Fruit fly (Drosophila melanogaster) whole organism, wandering third instar larva: ENCODE measurements around the gene CG42853.

Source experiments
- Abd-B ChIP-seq: fragments of >200 bp; optimal IDR thresholded peaks from 2 replicates; lab custom pipeline; 2017; ENCODE audit warnings: missing biosample characterization, missing genetic modification characterization
- CG32264 ChIP-seq: fragments of 200-800 bp; sonication (Bioruptor generic); optimal IDR thresholded peaks from 2 replicates; lab custom pipeline; 2016; ENCODE audit warnings: missing biosample characterization, missing genetic modification characterization
- CrebA ChIP-seq: fragments of 200-800 bp; sonication (Bioruptor generic); optimal IDR thresholded peaks from 2 replicates; lab custom pipeline; 2016; ENCODE audit warnings: missing biosample characterization, mild to moderate bottlenecking, missing genetic modification characterization, borderline replicate concordance
- Dfd ChIP-seq: fragments of >200 bp; optimal IDR thresholded peaks from 2 replicates; lab custom pipeline; 2017; ENCODE audit warnings: missing biosample characterization, missing genetic modification characterization
- Dif ChIP-seq: fragments of 200-275, 200-300 bp; sonication (Bioruptor generic); optimal IDR thresholded peaks from 2 replicates; lab custom pipeline; 2018; ENCODE audit warnings: missing biosample characterization, missing genetic modification characterization; ENCODE audit not compliant: partially characterized antibody
- HLH106 ChIP-seq: fragments of 200-800 bp; optimal IDR thresholded peaks from 3 replicates; lab custom pipeline; 2019; ENCODE audit warnings: missing biosample characterization, mild to moderate bottlenecking, missing genetic modification characterization, moderate library complexity
- Hnf4 ChIP-seq: fragments of 200-800 bp; sonication (Bioruptor generic); optimal IDR thresholded peaks from 2 replicates; lab custom pipeline; 2016; ENCODE audit warnings: missing biosample characterization, mild to moderate bottlenecking, missing genetic modification characterization
- Jra ChIP-seq: sonication (Bioruptor generic); optimal IDR thresholded peaks from 2 replicates; lab custom pipeline; 2016; ENCODE audit warnings: missing biosample characterization, missing genetic modification characterization
- Myc ChIP-seq: fragments of >200 bp; optimal IDR thresholded peaks from 2 replicates; lab custom pipeline; 2017
- OdsH ChIP-seq: fragments of 200-800 bp; sonication (Bioruptor generic); optimal IDR thresholded peaks from 2 replicates; lab custom pipeline; 2016; ENCODE audit warnings: missing biosample characterization, mild to moderate bottlenecking, missing genetic modification characterization
- Sp1 ChIP-seq: fragments of 200-800 bp; sonication (Bioruptor generic); optimal IDR thresholded peaks from 3 replicates; lab custom pipeline; 2019; ENCODE audit warnings: missing biosample characterization, mild to moderate bottlenecking, missing genetic modification characterization, moderate library complexity
- Vsx2 ChIP-seq: fragments of 200-300, 225-300 bp; sonication (Bioruptor generic); optimal IDR thresholded peaks from 2 replicates; lab custom pipeline; 2018; ENCODE audit warnings: missing biosample characterization, missing genetic modification characterization; ENCODE audit not compliant: partially characterized antibody
- br ChIP-seq: fragments of 200-800 bp; sonication (Bioruptor generic); optimal IDR thresholded peaks from 2 replicates; lab custom pipeline; 2016; ENCODE audit warnings: missing biosample characterization, missing genetic modification characterization
- brk ChIP-seq: fragments of 200-800 bp; sonication (Bioruptor generic); optimal IDR thresholded peaks from 2 replicates; lab custom pipeline; 2016; ENCODE audit warnings: missing biosample characterization, mild to moderate bottlenecking, missing genetic modification characterization
- dl ChIP-seq, 2 experiments: fragments of 175-275, 200-275 bp in 1 of 2; fragments of 200-275 bp in 1 of 2; sonication (Bioruptor generic); optimal IDR thresholded peaks; lab custom pipeline; 2018; ENCODE audit warnings: mild to moderate bottlenecking in 2 of 2, missing biosample characterization in 2 of 2, missing genetic modification characterization in 2 of 2, moderate library complexity in 2 of 2; ENCODE audit not compliant: partially characterized antibody in 2 of 2, insufficient read depth in 1 of 2
- dmrt93B ChIP-seq: fragments of 200-800 bp; sonication (Bioruptor generic); optimal IDR thresholded peaks from 2 replicates; lab custom pipeline; 2018; ENCODE audit warnings: missing biosample characterization, mild to moderate bottlenecking, missing genetic modification characterization
- ey ChIP-seq: fragments of 200-800 bp; sonication (Bioruptor generic); optimal IDR thresholded peaks from 2 replicates; lab custom pipeline; 2016; ENCODE audit warnings: missing biosample characterization, missing genetic modification characterization
- foxo ChIP-seq, 2 experiments: fragments of 200-800 bp; sonication (Bioruptor generic); optimal IDR thresholded peaks; 2 replicates in 1 of 2; 3 replicates in 1 of 2; lab custom pipeline; 2016 to 2017; ENCODE audit warnings: missing biosample characterization in 2 of 2, missing genetic modification characterization in 2 of 2
- fru ChIP-seq: fragments of 200-800 bp; sonication (Bioruptor generic); optimal IDR thresholded peaks from 3 replicates; lab custom pipeline; 2016; ENCODE audit warnings: missing biosample characterization, mild to moderate bottlenecking, missing genetic modification characterization
- h ChIP-seq: fragments of 200-800 bp; sonication (Bioruptor generic); optimal IDR thresholded peaks from 3 replicates; lab custom pipeline; 2016; ENCODE audit warnings: missing biosample characterization, mild to moderate bottlenecking, missing genetic modification characterization
- pan ChIP-seq: fragments of >200 bp; optimal IDR thresholded peaks from 2 replicates; lab custom pipeline; 2017
- psq ChIP-seq: fragments of 200-800 bp; sonication (Bioruptor generic); optimal IDR thresholded peaks from 3 replicates; lab custom pipeline; 2017; ENCODE audit warnings: missing biosample characterization, mild to moderate bottlenecking, missing genetic modification characterization, moderate library complexity
- rgr ChIP-seq: fragments of 200-800 bp; sonication (Bioruptor generic); optimal IDR thresholded peaks from 3 replicates; lab custom pipeline; 2016; ENCODE audit warnings: missing biosample characterization, mild to moderate bottlenecking, missing genetic modification characterization
- sage ChIP-seq: fragments of 200-800 bp; sonication (Bioruptor generic); optimal IDR thresholded peaks from 2 replicates; lab custom pipeline; 2016; ENCODE audit warnings: missing biosample characterization, mild to moderate bottlenecking, missing genetic modification characterization
- sv ChIP-seq: fragments of 200-800 bp; sonication (Bioruptor generic); optimal IDR thresholded peaks from 3 replicates; lab custom pipeline; 2016; ENCODE audit warnings: missing biosample characterization, missing genetic modification characterization
- tai ChIP-seq: sonication (Bioruptor generic); optimal IDR thresholded peaks from 2 replicates; lab custom pipeline; 2016; ENCODE audit warnings: missing biosample characterization, missing genetic modification characterization
- woc ChIP-seq: sonication (Bioruptor generic); optimal IDR thresholded peaks from 2 replicates; lab custom pipeline; 2016; ENCODE audit warnings: missing biosample characterization, mild to moderate bottlenecking, missing genetic modification characterization

CG42853 gene

DNA sequence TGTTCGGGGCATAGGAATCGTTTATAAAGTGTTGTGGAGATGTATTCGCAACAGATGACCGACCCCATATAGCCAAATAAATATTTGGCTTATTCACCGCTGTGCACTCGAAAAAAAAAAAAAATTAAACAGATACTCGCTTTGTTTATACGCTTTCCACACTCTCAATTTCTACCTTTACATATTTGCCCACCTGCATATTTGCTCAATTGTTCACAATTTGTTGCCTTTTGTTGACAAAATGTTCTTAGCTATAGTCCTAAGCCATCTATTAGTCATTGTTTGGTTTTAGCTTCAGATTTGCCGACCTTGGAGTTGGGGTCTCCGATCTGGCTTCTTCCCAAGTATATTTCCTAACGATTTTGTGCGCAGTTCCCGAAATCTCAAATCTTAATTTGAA lies 21.2 kb upstream of the CG42853 start (continued):
- TF ChIP-seq Abd-B (GFP tag; lab: Kevin White, UChicago) (no peak), Myc (no peak), foxo (GFP tag; optimal IDR thresholded peaks at IDR 0.05; lab: Kevin White, UChicago) (peak in 1 of 2 experiments; percentile 39)

DNA sequence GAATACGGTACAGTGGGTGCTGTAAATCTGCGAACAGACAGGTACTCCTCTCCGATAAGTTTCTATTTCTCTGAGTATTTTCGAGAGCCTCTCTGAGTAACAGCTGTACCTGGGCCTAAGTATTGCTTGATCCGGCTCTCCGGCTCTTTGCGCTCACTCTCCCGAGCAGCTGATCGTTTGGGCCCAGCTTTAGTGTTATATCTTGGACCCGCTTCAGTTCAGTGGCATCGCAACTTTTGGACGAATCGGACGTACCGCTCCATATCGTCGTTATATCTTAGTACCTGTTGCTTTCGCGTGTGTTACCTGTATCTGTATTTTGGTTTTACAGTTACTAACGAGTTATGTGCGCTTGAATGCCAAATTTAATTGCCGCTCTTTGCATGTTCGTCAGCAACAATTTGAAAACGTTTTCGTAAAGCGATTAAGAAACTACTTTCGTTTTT lies 17.4 kb upstream of the CG42853 start, which contains the start of gene geko:
TSS of gene geko (plus strand) at position 219 of the 446 bp plus-strand sequence.
- peak; percentile 83 for TF ChIP-seq Dif (GFP tag; lab: Kevin White, UChicago)
- peak; percentile 10 for TF ChIP-seq Hnf4 (GFP tag; lab: Kevin White, UChicago)
- peak; percentile 10 for TF ChIP-seq fru (GFP tag; lab: Kevin White, UChicago)
- no peak for TF ChIP-seq ey (GFP tag; lab: Kevin White, UChicago)
- no peak for TF ChIP-seq foxo (GFP tag; optimal IDR thresholded peaks at IDR 0.05; lab: Kevin White, UChicago)
- no peak for TF ChIP-seq Sp1 (GFP tag; lab: Kevin White, UChicago)
- TF ChIP-seq brk, result no peak
- TF ChIP-seq CrebA (GFP tag; lab: Kevin White, UChicago), result peak; percentile 38
- peak; percentile 14 to 63 for TF ChIP-seq dl (GFP tag; optimal IDR thresholded peaks at IDR 0.05; lab: Kevin White, UChicago; ENCODE audit: insufficient read depth in 1 of 2, partially characterized antibody in 2 of 2)
- no peak for TF ChIP-seq Jra (GFP tag; lab: Kevin White, UChicago)
- TF ChIP-seq sage (GFP tag; lab: Kevin White, UChicago), result no peak
- TF ChIP-seq tai, result peak; percentile 54
- TF ChIP-seq, all 38 proteins: peak for 6

DNA sequence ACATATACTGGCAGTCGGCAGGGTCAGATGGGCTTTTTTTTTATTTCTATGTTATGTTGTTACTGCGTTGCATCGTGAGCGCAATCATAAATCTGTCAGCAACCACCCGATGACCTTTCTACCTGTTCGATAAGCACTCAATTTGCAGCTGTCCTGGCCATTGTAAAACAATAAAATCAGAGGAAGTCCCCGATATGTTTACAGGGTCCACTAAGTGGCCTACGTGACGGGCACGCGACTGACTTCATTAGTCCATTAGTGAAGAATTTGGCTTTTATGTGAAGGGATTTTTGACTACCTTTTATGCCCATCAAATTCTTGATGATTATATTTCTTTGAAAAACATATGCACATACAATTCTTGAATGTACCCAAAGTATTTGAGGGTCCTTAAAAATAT lies 16.5 kb upstream of the CG42853 start:
- TF ChIP-seq br (GFP tag; lab: Kevin White, UChicago) (no peak), CG32264 (GFP tag; lab: Kevin White, UChicago) (no peak), dmrt93B (GFP tag; lab: Kevin White, UChicago) (no peak), fru (GFP tag; lab: Kevin White, UChicago) (no peak)

DNA sequence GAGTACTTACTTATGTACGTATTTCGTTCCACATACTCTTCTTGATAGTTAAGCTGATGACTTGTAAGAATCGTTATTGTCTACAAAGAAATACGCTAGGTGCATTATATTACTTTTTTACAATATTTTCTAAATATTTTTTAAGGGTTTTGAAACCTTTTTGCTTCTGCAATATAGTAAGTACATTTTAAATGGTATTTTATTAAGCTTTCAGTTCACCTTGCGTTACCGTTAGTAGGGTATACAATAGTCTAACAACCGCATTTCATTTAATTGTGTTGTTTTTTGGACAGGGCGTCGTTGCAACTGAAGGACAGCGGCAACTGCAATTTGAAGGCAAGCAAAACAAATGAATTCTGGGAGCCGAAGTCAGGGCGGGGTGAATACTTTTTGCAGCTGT lies 15.4 kb upstream of the CG42853 start:
- TF ChIP-seq HLH106 (tag; lab: Kevin White, UChicago), result peak; percentile 39
- no peak for TF ChIP-seq Dfd (GFP tag; lab: Kevin White, UChicago)
- peak; percentile 8 for TF ChIP-seq fru (GFP tag; lab: Kevin White, UChicago)
- peak; percentile 46 for TF ChIP-seq h
- TF ChIP-seq tai, result no peak
- no peak for TF ChIP-seq Jra (GFP tag; lab: Kevin White, UChicago)
- TF ChIP-seq woc, result peak; percentile 63
- TF ChIP-seq psq (GFP tag; lab: Kevin White, UChicago), result peak; percentile 41
- no peak for TF ChIP-seq Vsx2 (GFP tag; lab: Kevin White, UChicago)
- no peak for TF ChIP-seq Myc
- no peak for TF ChIP-seq ey (GFP tag; lab: Kevin White, UChicago)
- no peak for TF ChIP-seq Abd-B (GFP tag; lab: Kevin White, UChicago)
- peak; percentile 33 for TF ChIP-seq Sp1 (GFP tag; lab: Kevin White, UChicago)
- peak; percentile 23 for TF ChIP-seq rgr (GFP tag; lab: Kevin White, UChicago)
- peak; percentile 27 for TF ChIP-seq OdsH (GFP tag; lab: Kevin White, UChicago)

DNA sequence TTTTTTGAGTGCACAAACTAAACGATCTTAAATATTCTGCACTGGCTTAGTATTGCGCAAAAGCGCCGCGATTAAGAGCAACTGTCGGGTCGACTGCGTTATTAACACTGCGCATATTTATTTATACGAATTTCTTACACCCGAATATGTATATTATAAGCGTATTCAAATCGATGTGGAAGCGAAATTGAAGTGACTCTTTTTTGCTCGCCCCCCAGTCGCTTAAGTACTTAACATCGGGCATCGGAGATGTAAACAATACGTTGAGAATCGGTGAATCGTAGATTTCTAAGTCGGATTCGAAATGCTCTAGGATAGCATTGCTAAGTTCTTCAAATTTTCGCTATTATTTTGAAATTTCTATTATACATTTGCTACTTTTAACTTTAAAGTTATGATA lies 10.8 kb upstream of the CG42853 start, which contains the start of gene Cyp312a1:
TSS of gene Cyp312a1 (minus strand) at position 101 of the 400 bp plus-strand sequence.
- TF ChIP-seq OdsH (GFP tag; lab: Kevin White, UChicago) (no peak), CG32264 (GFP tag; lab: Kevin White, UChicago) (no peak), ey (GFP tag; lab: Kevin White, UChicago) (no peak), HLH106 (tag; lab: Kevin White, UChicago) (no peak), tai (no peak), sage (GFP tag; lab: Kevin White, UChicago) (no peak), rgr (GFP tag; lab: Kevin White, UChicago) (no peak), sv (GFP tag; lab: Kevin White, UChicago) (no peak), psq (GFP tag; lab: Kevin White, UChicago) (no peak), br (GFP tag; lab: Kevin White, UChicago) (no peak), Dif (GFP tag; lab: Kevin White, UChicago) (no peak), Vsx2 (GFP tag; lab: Kevin White, UChicago) (no peak), Jra (GFP tag; lab: Kevin White, UChicago) (no peak), Hnf4 (GFP tag; lab: Kevin White, UChicago) (no peak), woc (no peak), h (no peak), pan (no peak), fru (GFP tag; lab: Kevin White, UChicago) (no peak)
